Worm (Caenorhabditis elegans) whole organism, L1 larva: ENCODE measurements around the gene ugt-58.

Experiments used
- Y116A8C.19 ChIP-seq: sonication (generic microtip); optimal IDR thresholded peaks from 2 replicates; lab custom pipeline; 2016; ENCODE audit warnings: missing compliant biosample characterization, missing genetic modification characterization, borderline replicate concordance
- egl-27 ChIP-seq, 2 experiments: fragments of 150-350 bp in 1 of 2; sonication (generic microtip); optimal IDR thresholded peaks; 3 replicates each; lab custom pipeline; 2017 to 2018; ENCODE audit warnings: missing biosample characterization in 2 of 2, missing genetic modification characterization in 2 of 2, missing genetic modification reagents in 2 of 2
- nhr-76 ChIP-seq: sonication (generic microtip); optimal IDR thresholded peaks from 2 replicates; lab custom pipeline; 2017; ENCODE audit warnings: missing biosample characterization, missing genetic modification characterization
- unc-86 ChIP-seq: sonication (generic microtip); optimal IDR thresholded peaks from 2 replicates; lab custom pipeline; 2016; ENCODE audit warnings: missing genetic modification characterization, missing compliant biosample characterization
- ztf-4 ChIP-seq: fragments of 150-350 bp; optimal IDR thresholded peaks from 2 replicates; lab custom pipeline; 2014; ENCODE audit warnings: missing biosample characterization, missing genetic modification characterization

DNA sequence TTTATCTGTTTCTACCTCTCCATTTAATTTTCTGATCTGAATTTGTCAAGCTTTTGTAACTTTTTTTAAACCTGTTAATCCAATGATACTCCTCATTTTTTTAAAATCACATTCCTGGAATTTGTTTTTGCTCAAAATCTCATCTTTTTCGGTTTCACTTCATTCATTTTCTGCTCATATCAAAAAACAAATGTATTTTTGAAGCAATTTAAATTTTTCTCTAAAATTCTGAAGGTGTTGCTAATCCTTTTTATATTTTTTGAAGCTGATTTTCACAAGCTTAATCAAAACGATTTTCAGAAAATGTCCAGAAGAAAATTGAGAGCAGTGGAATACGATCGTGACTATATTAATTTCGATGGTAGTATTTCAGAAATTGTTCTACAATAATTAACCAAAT is 8.3 kb upstream of the ugt-58 start, which contains the start of gene E02H1.5:
- TF ChIP-seq nhr-76, result no peak
- TF ChIP-seq unc-86 (tag; lab: Kevin White, UChicago), result no peak
- no peak for TF ChIP-seq ztf-4
- TF ChIP-seq Y116A8C.19 (tag; lab: Kevin White, UChicago), result no peak
- TF ChIP-seq egl-27 (tag; optimal IDR thresholded peaks at IDR 0.05; lab: Kevin White, UChicago), result no peak
